Worm (Caenorhabditis elegans) whole organism, late embryonic: ENCODE measurements around the gene cutl-19.

Experiments used
- K02D7.2 ChIP-seq: sonication (generic microtip); optimal IDR thresholded peaks from 2 replicates; lab custom pipeline; 2017; ENCODE audit warnings: mild to moderate bottlenecking, missing genetic modification characterization, missing compliant biosample characterization
- Y22D7AL.16 ChIP-seq: sonication (generic microtip); optimal IDR thresholded peaks from 2 replicates; lab custom pipeline; 2016; ENCODE audit warnings: missing genetic modification characterization, missing compliant biosample characterization
- ceh-14 ChIP-seq: sonication (generic microtip); optimal IDR thresholded peaks from 2 replicates; lab custom pipeline; 2016; ENCODE audit warnings: missing genotype, missing genetic modification characterization, missing compliant biosample characterization
- ceh-24 ChIP-seq: sonication (generic microtip); optimal IDR thresholded peaks from 2 replicates; lab custom pipeline; 2016; ENCODE audit warnings: mild to moderate bottlenecking, missing genetic modification characterization, missing compliant biosample characterization
- ceh-31 ChIP-seq: sonication (generic microtip); optimal IDR thresholded peaks from 2 replicates; lab custom pipeline; 2016; ENCODE audit warnings: missing genetic modification characterization, missing compliant biosample characterization
- ceh-45 ChIP-seq: fragments of 200-800 bp; sonication (Bioruptor generic); IDR thresholded peaks from 2 replicates; pipeline ENCODE4 v1.3.6; 2022; ENCODE audit warnings: missing genetic modification reagents, missing genetic modification characterization, missing compliant biosample characterization
- ceh-9 ChIP-seq: sonication (generic microtip); optimal IDR thresholded peaks from 2 replicates; lab custom pipeline; 2016; ENCODE audit warnings: mild to moderate bottlenecking, missing genetic modification characterization, inconsistent platforms, missing compliant biosample characterization
- che-1 ChIP-seq: sonication (generic microtip); optimal IDR thresholded peaks from 2 replicates; lab custom pipeline; 2016; ENCODE audit warnings: mild to moderate bottlenecking, missing genetic modification characterization, missing compliant biosample characterization
- dve-1 ChIP-seq: sonication (generic microtip); optimal IDR thresholded peaks from 2 replicates; lab custom pipeline; 2017; ENCODE audit warnings: antibody characterized with exemption, mild to moderate bottlenecking, missing genetic modification characterization, missing compliant biosample characterization
- elt-2 ChIP-seq: sonication (generic microtip); optimal IDR thresholded peaks from 2 replicates; lab custom pipeline; 2016; ENCODE audit warnings: missing genetic modification reagents, missing genetic modification characterization, missing compliant biosample characterization
- elt-4 ChIP-seq: sonication (generic microtip); optimal IDR thresholded peaks from 2 replicates; lab custom pipeline; 2016; ENCODE audit warnings: missing genetic modification characterization, missing compliant biosample characterization
- ets-4 ChIP-seq: sonication (generic microtip); optimal IDR thresholded peaks from 2 replicates; lab custom pipeline; 2016; ENCODE audit warnings: missing genetic modification characterization, missing compliant biosample characterization
- fkh-6 ChIP-seq: sonication (generic microtip); optimal IDR thresholded peaks from 2 replicates; lab custom pipeline; 2016; ENCODE audit warnings: missing genetic modification characterization, missing compliant biosample characterization
- hlh-13 ChIP-seq: fragments of 200-800 bp; sonication (Bioruptor generic); optimal IDR thresholded peaks from 2 replicates; lab custom pipeline; 2018; ENCODE audit warnings: mild to moderate bottlenecking, missing genetic modification characterization, missing compliant biosample characterization
- hlh-15 ChIP-seq: sonication (generic microtip); optimal IDR thresholded peaks from 2 replicates; lab custom pipeline; 2016; ENCODE audit warnings: missing genetic modification characterization, missing compliant biosample characterization
- hlh-6 ChIP-seq: sonication (generic microtip); optimal IDR thresholded peaks from 2 replicates; lab custom pipeline; 2016; ENCODE audit warnings: missing genotype, missing genetic modification characterization, missing compliant biosample characterization
- lin-11 ChIP-seq: fragments of 200-800 bp; sonication (Bioruptor generic); optimal IDR thresholded peaks from 2 replicates; lab custom pipeline; 2018; ENCODE audit warnings: mild to moderate bottlenecking, missing genetic modification characterization, missing compliant biosample characterization
- nfya-1 ChIP-seq: sonication (generic microtip); optimal IDR thresholded peaks from 2 replicates; lab custom pipeline; 2017; ENCODE audit warnings: missing genetic modification characterization, mild to moderate bottlenecking, missing compliant biosample characterization, antibody characterized with exemption, moderate library complexity
- odd-2 ChIP-seq: sonication (generic microtip); optimal IDR thresholded peaks from 2 replicates; lab custom pipeline; 2017; ENCODE audit warnings: antibody characterized with exemption, mild to moderate bottlenecking, missing genetic modification characterization, missing compliant biosample characterization
- pag-3 ChIP-seq: sonication (generic microtip); optimal IDR thresholded peaks from 2 replicates; lab custom pipeline; 2016; ENCODE audit warnings: missing compliant biosample characterization, missing genetic modification characterization, borderline replicate concordance
- pat-9 ChIP-seq: fragments of 200-800 bp; sonication (Bioruptor generic); optimal IDR thresholded peaks from 2 replicates; lab custom pipeline; 2018; ENCODE audit warnings: mild to moderate bottlenecking, missing genetic modification characterization, moderate library complexity, missing compliant biosample characterization
- pax-1 ChIP-seq: fragments of 150-350 bp; optimal IDR thresholded peaks from 2 replicates; lab custom pipeline; 2014; ENCODE audit warnings: missing biosample characterization, missing genetic modification characterization
- pha-2 ChIP-seq: sonication (generic microtip); optimal IDR thresholded peaks from 2 replicates; lab custom pipeline; 2017; ENCODE audit warnings: mild to moderate bottlenecking, missing genetic modification characterization, missing compliant biosample characterization
- pha-4 ChIP-seq: fragments of 150-350 bp; optimal IDR thresholded peaks from 2 replicates; lab custom pipeline; 2018; ENCODE audit warnings: missing biosample characterization, missing genetic modification reagents, missing genetic modification characterization
- pqm-1 ChIP-seq: sonication (generic microtip); optimal IDR thresholded peaks from 2 replicates; lab custom pipeline; 2016; ENCODE audit warnings: missing genetic modification characterization, missing compliant biosample characterization
- pros-1 ChIP-seq: fragments of 150-350 bp; optimal IDR thresholded peaks from 2 replicates; lab custom pipeline; 2014; ENCODE audit warnings: missing biosample characterization, missing genetic modification reagents, missing genetic modification characterization
- ref-2 ChIP-seq: sonication (generic microtip); optimal IDR thresholded peaks from 2 replicates; lab custom pipeline; 2016; ENCODE audit warnings: missing genetic modification characterization, missing compliant biosample characterization
- rnt-1 ChIP-seq: sonication (generic microtip); optimal IDR thresholded peaks from 2 replicates; lab custom pipeline; 2016; ENCODE audit warnings: missing genetic modification characterization, missing compliant biosample characterization
- tbx-2 ChIP-seq: sonication (generic microtip); optimal IDR thresholded peaks from 2 replicates; lab custom pipeline; 2016; ENCODE audit warnings: missing genetic modification characterization, missing compliant biosample characterization
- tbx-7 ChIP-seq: sonication (generic microtip); optimal IDR thresholded peaks from 2 replicates; lab custom pipeline; 2016; ENCODE audit warnings: missing genotype, missing genetic modification characterization, missing compliant biosample characterization
- unc-3 ChIP-seq, 2 experiments: fragments of 200-800 bp in 1 of 2; sonication (Bioruptor generic) in 1 of 2; sonication (generic microtip) in 1 of 2; conservative IDR thresholded peaks in 1 of 2; optimal IDR thresholded peaks in 1 of 2; 2 replicates each; pipeline versions ENCODE4 v1.3.6 to Lab custom; 2016 to 2022; ENCODE audit warnings: missing compliant biosample characterization in 2 of 2, missing genetic modification characterization in 2 of 2, missing genetic modification reagents in 1 of 2
- ztf-16 ChIP-seq: sonication (generic microtip); optimal IDR thresholded peaks from 2 replicates; lab custom pipeline; 2017; ENCODE audit warnings: missing genetic modification characterization, missing compliant biosample characterization

Gene cutl-19

ce11 chrIII:5172470-5172869 is 44.9 kb downstream of the cutl-19 start, which contains the start of gene K10D2.5 (continued):
- TF ChIP-seq ceh-45 (GFP tag; lab: Robert Waterston, UW) (0 out of 2 replicates have a peak, but pooled peaks have one; percentile 16), nfya-1 (tag; lab: Kevin White, UChicago) (peak; percentile 78), hlh-13 (GFP tag; lab: Kevin White, UChicago) (peak; percentile 49), rnt-1 (tag; lab: Kevin White, UChicago) (peak; percentile 99), tbx-2 (tag; lab: Kevin White, UChicago) (peak; percentile 99), ceh-24 (no peak), ceh-31 (peak; percentile 100), hlh-6 (tag; lab: Kevin White, UChicago) (peak; percentile 89), odd-2 (tag; lab: Kevin White, UChicago) (no peak), Y22D7AL.16 (tag; lab: Kevin White, UChicago) (no peak), pax-1 (tag; lab: Kevin White, UChicago) (peak; percentile 49), ets-4 (tag; lab: Kevin White, UChicago) (peak; percentile 100), ceh-14 (tag; lab: Kevin White, UChicago) (peak; percentile 95), lin-11 (tag; lab: Kevin White, UChicago) (no peak), unc-3 (GFP tag; conservative IDR thresholded peaks at IDR 0.05; lab: Robert Waterston, UW) (peak; percentile 79), unc-3 (tag; optimal IDR thresholded peaks at IDR 0.05; lab: Kevin White, UChicago) (peak; percentile 45), pqm-1 (peak; percentile 94), pros-1 (tag; lab: Kevin White, UChicago) (peak; percentile 51)

- TF ChIP-seq pha-2 (tag; lab: Kevin White, UChicago) (no peak), ceh-24 (no peak), elt-4 (tag; lab: Kevin White, UChicago) (no peak), ceh-9 (no peak), pha-4 (tag; lab: Kevin White, UChicago) (no peak), fkh-6 (tag; lab: Kevin White, UChicago) (no peak), dve-1 (tag; lab: Kevin White, UChicago) (no peak)
These were observed 45.5 kb downstream of the cutl-19 start, which contains the start of gene prp-19 for ce11 chrIII:5171945-5172344. Gene prp-19, minus strand, starts transcription at chrIII:5172045.

ce11 chrIII:5169699-5170098 is 47.7 kb downstream of the cutl-19 start, which contains the start of gene ulp-1:
Gene ulp-1, minus strand, starts transcription at chrIII:5169799.
- TF ChIP-seq ref-2 (tag; lab: Kevin White, UChicago), result no peak
- no peak for TF ChIP-seq hlh-15
- no peak for TF ChIP-seq pag-3 (tag; lab: Kevin White, UChicago)
- TF ChIP-seq elt-2 (tag; lab: Kevin White, UChicago), result no peak
- no peak for TF ChIP-seq che-1 (tag; lab: Kevin White, UChicago)
- TF ChIP-seq pat-9 (tag; lab: Kevin White, UChicago), result no peak
- TF ChIP-seq tbx-7, result no peak
- TF ChIP-seq unc-3 (GFP tag; conservative IDR thresholded peaks at IDR 0.05; lab: Robert Waterston, UW), result no peak
- TF ChIP-seq unc-3 (tag; optimal IDR thresholded peaks at IDR 0.05; lab: Kevin White, UChicago), result no peak
- TF ChIP-seq K02D7.2, result no peak
- no peak for TF ChIP-seq ztf-16 (tag; lab: Kevin White, UChicago)
